Worm (Caenorhabditis elegans) whole organism, late embryonic: ENCODE measurements around the gene F19F10.1.

Experiments
- F13H6.1 ChIP-seq: sonication (generic microtip); optimal IDR thresholded peaks from 2 replicates; lab custom pipeline; 2016; ENCODE audit warnings: missing genetic modification characterization, missing compliant biosample characterization
- dve-1 ChIP-seq: sonication (generic microtip); optimal IDR thresholded peaks from 2 replicates; lab custom pipeline; 2017; ENCODE audit warnings: antibody characterized with exemption, mild to moderate bottlenecking, missing genetic modification characterization, missing compliant biosample characterization
- hlh-13 ChIP-seq: fragments of 200-800 bp; sonication (Bioruptor generic); optimal IDR thresholded peaks from 2 replicates; lab custom pipeline; 2018; ENCODE audit warnings: mild to moderate bottlenecking, missing genetic modification characterization, missing compliant biosample characterization
- lim-6 ChIP-seq: sonication (generic microtip); optimal IDR thresholded peaks from 2 replicates; lab custom pipeline; 2016; ENCODE audit warnings: missing genetic modification characterization, missing compliant biosample characterization
- nhr-11 ChIP-seq: fragments of 150-350 bp; optimal IDR thresholded peaks from 2 replicates; lab custom pipeline; 2014; ENCODE audit warnings: missing biosample characterization, missing genetic modification characterization
- tbx-2 ChIP-seq: sonication (generic microtip); optimal IDR thresholded peaks from 2 replicates; lab custom pipeline; 2016; ENCODE audit warnings: missing genetic modification characterization, missing compliant biosample characterization
- ttx-3 ChIP-seq: sonication (generic microtip); optimal IDR thresholded peaks from 2 replicates; lab custom pipeline; 2016; ENCODE audit warnings: missing genetic modification reagents, missing genetic modification characterization, missing compliant biosample characterization
- unc-42 ChIP-seq: sonication (generic microtip); optimal IDR thresholded peaks from 2 replicates; lab custom pipeline; 2016; ENCODE audit warnings: missing genotype, missing genetic modification characterization, missing compliant biosample characterization

DNA sequence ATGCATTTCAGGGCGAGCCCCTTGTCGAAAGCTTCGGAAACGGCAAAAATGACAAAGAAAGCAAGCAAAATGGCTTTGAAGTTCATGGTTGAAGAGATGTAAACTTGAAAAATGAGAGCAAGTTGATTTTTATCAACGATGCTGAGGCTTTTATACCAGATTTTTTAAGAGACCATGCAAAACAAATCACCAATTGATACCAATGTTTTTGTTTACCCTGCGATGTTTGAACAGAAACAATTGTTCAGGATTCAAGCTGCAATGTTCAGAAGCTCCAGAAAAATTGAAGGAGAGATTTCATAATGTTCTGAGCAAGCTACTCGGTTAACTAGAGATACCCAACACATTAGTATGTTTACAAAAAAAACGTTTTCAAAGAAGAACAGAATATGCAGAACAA is 40.8 kb upstream of the F19F10.1 start, which contains the start of gene C54F6.15:
- no peak for TF ChIP-seq F13H6.1 (tag; lab: Kevin White, UChicago)
- no peak for TF ChIP-seq dve-1 (tag; lab: Kevin White, UChicago)
- TF ChIP-seq nhr-11 (tag; lab: Kevin White, UChicago): no peak
- no peak for TF ChIP-seq lim-6 (tag; lab: Kevin White, UChicago)
- TF ChIP-seq unc-42 (tag; lab: Kevin White, UChicago): no peak
- no peak for TF ChIP-seq tbx-2 (tag; lab: Kevin White, UChicago)
- TF ChIP-seq ttx-3 (tag; lab: Kevin White, UChicago): no peak
- TF ChIP-seq hlh-13: no peak
